Fruit fly (Drosophila melanogaster): ENCODE data around the gene CG11842.

dm6 chr3R:29088938-29089661 is 36.6 kb downstream of the CG11842 start:
- TF ChIP-seq Smox (GFP tag; optimal IDR thresholded peaks at IDR 0.05) (peak; percentile 62), Hr39 (GFP tag; optimal IDR thresholded peaks at IDR 0.05) (peak; percentile 67), CG6854 (GFP tag; optimal IDR thresholded peaks at IDR 0.05) (no peak)

Data from whole organism, prepupa.